Worm (Caenorhabditis elegans) whole organism, young adult: ENCODE results near the gene ubc-6.

Experiments
- B0336.3 ChIP-seq: fragments of 200-800 bp; sonication (Bioruptor generic); IDR thresholded peaks from 2 replicates; pipeline ENCODE4 v1.3.6; 2022; ENCODE audit warnings: missing genetic modification characterization, missing compliant biosample characterization
- C17E4.6 ChIP-seq: fragments of 200-800 bp; sonication (Bioruptor generic); IDR thresholded peaks from 2 replicates; pipeline ENCODE4 v1.3.6; 2022; ENCODE audit warnings: missing genetic modification reagents, missing genetic modification characterization, missing compliant biosample characterization
- F10E7.11 ChIP-seq: sonication (generic microtip); optimal IDR thresholded peaks from 2 replicates; lab custom pipeline; 2017; ENCODE audit warnings: mild to moderate bottlenecking, missing genetic modification characterization, moderate library complexity, missing compliant biosample characterization
- F22D6.2 ChIP-seq: sonication (generic microtip); optimal IDR thresholded peaks from 2 replicates; lab custom pipeline; 2016; ENCODE audit warnings: mild to moderate bottlenecking, missing genetic modification characterization, missing compliant biosample characterization
- F23B12.7 ChIP-seq: sonication (generic microtip); optimal IDR thresholded peaks from 2 replicates; lab custom pipeline; 2017; ENCODE audit warnings: missing genetic modification characterization, mild to moderate bottlenecking, missing compliant biosample characterization, antibody characterized with exemption, moderate library complexity; ENCODE audit not compliant: insufficient read depth
- K11D2.4 ChIP-seq: fragments of 200-800 bp; sonication (Bioruptor generic); IDR thresholded peaks from 2 replicates; pipeline ENCODE4 v1.3.6; 2022; ENCODE audit warnings: missing genetic modification reagents, missing genetic modification characterization, missing compliant biosample characterization
- T07F8.4 ChIP-seq: sonication (generic microtip); optimal IDR thresholded peaks from 2 replicates; lab custom pipeline; 2016; ENCODE audit warnings: mild to moderate bottlenecking, missing genetic modification characterization, moderate library complexity, missing compliant biosample characterization
- T26A5.8 ChIP-seq: sonication (generic microtip); optimal IDR thresholded peaks from 2 replicates; lab custom pipeline; 2016; ENCODE audit warnings: missing genetic modification characterization, missing compliant biosample characterization
- Y53F4B.3 ChIP-seq: fragments of 200-800 bp; sonication (Bioruptor generic); IDR thresholded peaks from 2 replicates; pipeline ENCODE4 v1.3.6; 2022; ENCODE audit warnings: missing genetic modification reagents, missing genetic modification characterization, missing compliant biosample characterization
- Y53G8AR.9 ChIP-seq: fragments of 200-800 bp; sonication (Bioruptor generic); conservative IDR thresholded peaks from 2 replicates; pipeline ENCODE4 v1.3.6; 2022; ENCODE audit warnings: missing genetic modification reagents, missing genetic modification characterization, missing compliant biosample characterization
- Y79H2A.3 ChIP-seq: fragments of 200-800 bp; sonication (Bioruptor generic); conservative IDR thresholded peaks from 2 replicates; pipeline ENCODE4 v1.3.6; 2022; ENCODE audit warnings: missing genetic modification reagents, missing genetic modification characterization, missing compliant biosample characterization
- aptf-2 ChIP-seq: fragments of 200-800 bp; sonication (Bioruptor generic); conservative IDR thresholded peaks from 2 replicates; pipeline ENCODE4 v1.3.6; 2022; ENCODE audit warnings: missing genetic modification reagents, missing genetic modification characterization, missing compliant biosample characterization
- attf-3 ChIP-seq: fragments of 200-800 bp; sonication (Bioruptor generic); conservative IDR thresholded peaks from 2 replicates; pipeline ENCODE4 v1.3.6; 2022; ENCODE audit warnings: missing genetic modification reagents, missing genetic modification characterization, missing compliant biosample characterization
- bed-1 ChIP-seq: fragments of 200-800 bp; sonication (Bioruptor generic); IDR thresholded peaks from 2 replicates; pipeline ENCODE4 v1.3.6; 2022; ENCODE audit warnings: missing genetic modification reagents, missing genetic modification characterization, missing compliant biosample characterization
- ceh-100 ChIP-seq: fragments of 200-800 bp; sonication (Bioruptor generic); IDR thresholded peaks from 2 replicates; pipeline ENCODE4 v1.3.6; 2022; ENCODE audit warnings: missing genetic modification reagents, missing genetic modification characterization, missing compliant biosample characterization
- ceh-58 ChIP-seq: fragments of 200-800 bp; sonication (Bioruptor generic); IDR thresholded peaks from 2 replicates; pipeline ENCODE4 v1.3.6; 2022; ENCODE audit warnings: missing genetic modification characterization, missing compliant biosample characterization
- dox-1 ChIP-seq: fragments of 200-800 bp; sonication (Bioruptor generic); IDR thresholded peaks from 2 replicates; pipeline ENCODE4 v1.3.6; 2022; ENCODE audit warnings: missing genetic modification reagents, missing genetic modification characterization, missing compliant biosample characterization
- dpff-1 ChIP-seq: sonication (generic microtip); optimal IDR thresholded peaks from 2 replicates; lab custom pipeline; 2017; ENCODE audit warnings: mild to moderate bottlenecking, missing genetic modification characterization, missing compliant biosample characterization
- dpl-1 ChIP-seq: fragments of 150-350 bp; optimal IDR thresholded peaks from 2 replicates; lab custom pipeline; 2014; ENCODE audit warnings: missing biosample characterization, missing genetic modification reagents, missing genetic modification characterization
- efl-1 ChIP-seq: fragments of 150-350 bp; optimal IDR thresholded peaks from 2 replicates; lab custom pipeline; 2014; ENCODE audit warnings: missing biosample characterization, missing genetic modification reagents, missing genetic modification characterization
- him-1 ChIP-seq: sonication (generic microtip); optimal IDR thresholded peaks from 2 replicates; lab custom pipeline; 2016; ENCODE audit warnings: missing genotype, missing genetic modification reagents, missing genetic modification characterization, missing compliant biosample characterization
- lag-1 ChIP-seq: fragments of 200-800 bp; sonication (Bioruptor generic); IDR thresholded peaks from 2 replicates; pipeline ENCODE4 v1.3.6; 2022; ENCODE audit warnings: missing genetic modification reagents, missing genetic modification characterization, missing compliant biosample characterization
- let-607 ChIP-seq, 2 experiments: fragments of 200-800 bp in 1 of 2; sonication (Bioruptor generic) in 1 of 2; sonication (generic microtip) in 1 of 2; optimal IDR thresholded peaks; 2 replicates each; lab custom pipeline; 2016 to 2018; ENCODE audit warnings: mild to moderate bottlenecking in 2 of 2, missing compliant biosample characterization in 2 of 2, missing genetic modification characterization in 2 of 2, moderate library complexity in 2 of 2, missing genotype in 1 of 2
- lin-26 ChIP-seq: fragments of 200-800 bp; sonication (Bioruptor generic); IDR thresholded peaks from 2 replicates; pipeline ENCODE4 v1.3.6; 2022; ENCODE audit warnings: missing genetic modification reagents, missing genetic modification characterization, missing compliant biosample characterization
- lin-35 ChIP-seq, 3 experiments: fragments of 150-350 bp in 2 of 3; sonication (generic microtip) in 1 of 3; optimal IDR thresholded peaks; 2 replicates each; lab custom pipeline; 2014 to 2018; ENCODE audit warnings: missing biosample characterization in 3 of 3, missing genetic modification characterization in 3 of 3, missing genetic modification reagents in 3 of 3
- lin-40 ChIP-seq: sonication (generic microtip); optimal IDR thresholded peaks from 2 replicates; lab custom pipeline; 2016; ENCODE audit warnings: missing genetic modification characterization, mild to moderate bottlenecking, missing compliant biosample characterization, missing genotype, missing genetic modification reagents
- lir-1 ChIP-seq: fragments of 200-800 bp; sonication (Bioruptor generic); conservative IDR thresholded peaks from 2 replicates; pipeline ENCODE4 v1.3.6; 2022; ENCODE audit warnings: missing genetic modification reagents, missing genetic modification characterization, missing compliant biosample characterization
- madf-10 ChIP-seq: sonication (generic microtip); optimal IDR thresholded peaks from 2 replicates; lab custom pipeline; 2016; ENCODE audit warnings: mild to moderate bottlenecking, missing genetic modification characterization, missing compliant biosample characterization
- mcd-1 ChIP-seq: fragments of 200-800 bp; sonication (Bioruptor generic); IDR thresholded peaks from 2 replicates; pipeline ENCODE4 v1.3.6; 2022; ENCODE audit warnings: missing genetic modification reagents, missing genetic modification characterization, missing compliant biosample characterization
- mes-4 ChIP-seq: sonication (generic microtip); optimal IDR thresholded peaks from 2 replicates; lab custom pipeline; 2016; ENCODE audit warnings: missing genotype, missing genetic modification characterization, missing compliant biosample characterization
- mxl-1 ChIP-seq: sonication (generic microtip); optimal IDR thresholded peaks from 2 replicates; lab custom pipeline; 2016; ENCODE audit warnings: missing genetic modification characterization, missing compliant biosample characterization
- nfya-1 ChIP-seq: sonication (generic microtip); optimal IDR thresholded peaks from 2 replicates; lab custom pipeline; 2017; ENCODE audit warnings: antibody characterized with exemption, missing compliant biosample characterization, missing genetic modification characterization, borderline replicate concordance; ENCODE audit not compliant: insufficient read depth
- nfya-2 ChIP-seq: fragments of 200-800 bp; sonication (Bioruptor generic); IDR thresholded peaks from 2 replicates; pipeline ENCODE4 v1.3.6; 2022; ENCODE audit warnings: missing genetic modification reagents, missing genetic modification characterization, missing compliant biosample characterization
- nfyb-1 ChIP-seq: fragments of 200-800 bp; sonication (Bioruptor generic); IDR thresholded peaks from 2 replicates; pipeline ENCODE4 v1.3.6; 2022; ENCODE audit warnings: missing genetic modification reagents, missing genetic modification characterization, missing compliant biosample characterization
- pha-4 ChIP-seq: fragments of 150-350 bp; sonication (generic microtip); optimal IDR thresholded peaks from 2 replicates; lab custom pipeline; 2014; ENCODE audit warnings: missing biosample characterization, missing genetic modification reagents, missing genetic modification characterization
- rcor-1 ChIP-seq: fragments of 200-800 bp; sonication (Bioruptor generic); IDR thresholded peaks from 2 replicates; pipeline ENCODE4 v1.3.6; 2022; ENCODE audit warnings: missing genetic modification reagents, missing genetic modification characterization, missing compliant biosample characterization
- rec-8 ChIP-seq, 2 experiments: sonication (generic microtip); optimal IDR thresholded peaks; 2 replicates each; lab custom pipeline; 2016; ENCODE audit warnings: mild to moderate bottlenecking in 2 of 2, missing genetic modification characterization in 2 of 2, missing genetic modification reagents in 2 of 2, missing genotype in 2 of 2, missing biosample characterization in 1 of 2, missing compliant biosample characterization in 1 of 2, moderate library complexity in 1 of 2
- repo-1 ChIP-seq: sonication (generic microtip); optimal IDR thresholded peaks from 2 replicates; lab custom pipeline; 2017; ENCODE audit warnings: mild to moderate bottlenecking, missing genetic modification characterization, missing compliant biosample characterization
- rpc-1 ChIP-seq, 2 experiments: fragments of 150-350 bp in 1 of 2; sonication (generic microtip) in 1 of 2; optimal IDR thresholded peaks; 2 replicates each; lab custom pipeline; 2014 to 2018; ENCODE audit warnings: missing biosample characterization in 1 of 2, missing genetic modification characterization in 1 of 2, missing genetic modification reagents in 1 of 2, missing genotype in 1 of 2
- snpc-1.3 ChIP-seq: sonication (generic microtip); optimal IDR thresholded peaks from 2 replicates; lab custom pipeline; 2017; ENCODE audit warnings: missing genetic modification characterization, mild to moderate bottlenecking, missing compliant biosample characterization, antibody characterized with exemption, moderate library complexity, missing genotype, missing genetic modification reagents; ENCODE audit not compliant: insufficient read depth
- snpc-4 ChIP-seq, 5 experiments: fragments of 150-350 bp in 1 of 5; sonication (generic microtip) in 4 of 5; optimal IDR thresholded peaks; 2 replicates each; lab custom pipeline; 2014 to 2018; ENCODE audit warnings: missing genetic modification characterization in 5 of 5, missing biosample characterization in 3 of 5, antibody characterized with exemption in 2 of 5, mild to moderate bottlenecking in 2 of 5, missing compliant biosample characterization in 2 of 5, missing genotype in 2 of 5, moderate library complexity in 2 of 5, missing genetic modification reagents in 1 of 5
- somi-1 ChIP-seq: fragments of 200-800 bp; sonication (Bioruptor generic); optimal IDR thresholded peaks from 2 replicates; lab custom pipeline; 2018; ENCODE audit warnings: mild to moderate bottlenecking, missing genetic modification characterization, missing compliant biosample characterization
- sptf-2 ChIP-seq: fragments of 200-800 bp; sonication (Bioruptor generic); optimal IDR thresholded peaks from 2 replicates; lab custom pipeline; 2018; ENCODE audit warnings: mild to moderate bottlenecking, missing genetic modification characterization, missing compliant biosample characterization
- tbp1 ChIP-seq: fragments of 200-800 bp; sonication (Bioruptor generic); optimal IDR thresholded peaks from 2 replicates; lab custom pipeline; 2018; ENCODE audit warnings: mild to moderate bottlenecking, missing genetic modification characterization, missing compliant biosample characterization
- tbx-9 ChIP-seq: sonication (generic microtip); optimal IDR thresholded peaks from 2 replicates; lab custom pipeline; 2016; ENCODE audit warnings: borderline replicate concordance, missing genetic modification characterization, inconsistent platforms, missing compliant biosample characterization
- tlf-1 ChIP-seq: fragments of 200-800 bp; sonication (Bioruptor generic); optimal IDR thresholded peaks from 2 replicates; lab custom pipeline; 2018; ENCODE audit warnings: mild to moderate bottlenecking, missing genetic modification characterization, missing compliant biosample characterization
- unc-130 ChIP-seq: sonication (generic microtip); optimal IDR thresholded peaks from 2 replicates; lab custom pipeline; 2016; ENCODE audit warnings: missing genetic modification reagents, missing genetic modification characterization, missing compliant biosample characterization
- zim-3 ChIP-seq: sonication (generic microtip); optimal IDR thresholded peaks from 2 replicates; lab custom pipeline; 2017; ENCODE audit warnings: mild to moderate bottlenecking, missing genetic modification characterization, moderate library complexity, missing compliant biosample characterization

The ubc-6 gene

DNA sequence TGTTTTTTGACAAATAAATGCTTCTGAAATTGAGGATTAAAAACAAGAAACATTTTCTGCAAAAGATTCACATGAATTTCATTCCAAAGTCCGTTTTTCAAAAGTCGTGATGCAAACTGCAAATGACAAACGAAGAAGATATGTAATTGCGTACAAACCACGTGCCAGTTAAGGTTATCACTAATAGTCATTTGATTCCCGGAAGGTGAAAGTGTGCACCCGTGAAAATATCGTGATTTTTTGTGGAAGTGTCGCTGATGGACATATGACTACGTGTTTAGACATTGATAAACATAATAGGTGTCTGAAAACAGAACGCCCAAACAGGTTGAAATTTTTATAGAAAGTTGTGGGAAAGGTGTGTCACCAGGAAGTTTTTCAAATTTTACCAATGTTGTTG lies 49.2 kb downstream of the ubc-6 start:
- no peak for TF ChIP-seq tbx-9 (tag; lab: Kevin White, UChicago)
- no peak for TF ChIP-seq him-1 (tag; lab: Kevin White, UChicago)
- no peak for TF ChIP-seq mes-4 (tag; lab: Kevin White, UChicago)
- TF ChIP-seq F22D6.2 (tag; lab: Kevin White, UChicago), result peak; percentile 3
- TF ChIP-seq bed-1 (GFP tag; lab: Robert Waterston, UW), result no peak
- TF ChIP-seq T26A5.8, result no peak
- no peak for TF ChIP-seq nfya-1 (tag; lab: Kevin White, UChicago)
- no peak for TF ChIP-seq madf-10
- TF ChIP-seq mxl-1 (tag; lab: Kevin White, UChicago), result no peak
- TF ChIP-seq snpc-1.3 (tag; lab: Kevin White, UChicago), result no peak
- TF ChIP-seq Y79H2A.3 (GFP tag; lab: Robert Waterston, UW), result no peak
- TF ChIP-seq pha-4, result no peak
- TF ChIP-seq lin-35 (GFP tag; optimal IDR thresholded peaks at IDR 0.05; lab: Kevin White, UChicago), result no peak
- 0 out of 2 replicates have a peak, but pooled peaks have one; percentile 37 for TF ChIP-seq nfyb-1 (GFP tag; lab: Robert Waterston, UW)
- no peak for TF ChIP-seq lir-1 (GFP tag; lab: Robert Waterston, UW)
- no peak for TF ChIP-seq lin-40 (tag; lab: Kevin White, UChicago)
- no peak for TF ChIP-seq T07F8.4
- no peak for TF ChIP-seq F23B12.7 (tag; lab: Kevin White, UChicago)
- no peak for TF ChIP-seq Y53F4B.3 (GFP tag; lab: Robert Waterston, UW)
- no peak for TF ChIP-seq dpl-1
- no peak for TF ChIP-seq repo-1 (tag; lab: Kevin White, UChicago)
- no peak for TF ChIP-seq attf-3 (GFP tag; lab: Robert Waterston, UW)
- no peak for TF ChIP-seq sptf-2 (GFP tag; lab: Kevin White, UChicago)
- TF ChIP-seq C17E4.6 (GFP tag; lab: Robert Waterston, UW), result no peak
- no peak for TF ChIP-seq rec-8 (tag; optimal IDR thresholded peaks at IDR 0.05; lab: Kevin White, UChicago)
- no peak for TF ChIP-seq lag-1 (GFP tag; lab: Robert Waterston, UW)
- no peak for TF ChIP-seq ceh-100 (GFP tag; lab: Robert Waterston, UW)
- no peak for TF ChIP-seq mcd-1 (GFP tag; lab: Robert Waterston, UW)
- no peak for TF ChIP-seq B0336.3 (GFP tag; lab: Robert Waterston, UW)
- no peak for TF ChIP-seq lin-26 (GFP tag; lab: Robert Waterston, UW)
- no peak for TF ChIP-seq snpc-4 (GFP tag; optimal IDR thresholded peaks at IDR 0.05; lab: Kevin White, UChicago)
- no peak for TF ChIP-seq snpc-4 (tag; optimal IDR thresholded peaks at IDR 0.05; lab: Kevin White, UChicago)
- no peak for TF ChIP-seq ceh-58 (GFP tag; lab: Robert Waterston, UW)
- peak; percentile 61 for TF ChIP-seq tlf-1 (GFP tag; lab: Kevin White, UChicago)
- no peak for TF ChIP-seq F10E7.11 (tag; lab: Kevin White, UChicago)
- no peak for TF ChIP-seq rpc-1 (optimal IDR thresholded peaks at IDR 0.05; lab: Kevin White, UChicago)
- TF ChIP-seq rpc-1 (tag; optimal IDR thresholded peaks at IDR 0.05; lab: Kevin White, UChicago), result no peak
- no peak for TF ChIP-seq unc-130 (GFP tag; lab: Kevin White, UChicago)
- TF ChIP-seq rcor-1 (GFP tag; lab: Robert Waterston, UW), result no peak
- peak in 1 of 2 experiments; percentile 62 for TF ChIP-seq let-607 (tag; optimal IDR thresholded peaks at IDR 0.05; lab: Kevin White, UChicago)
- no peak for TF ChIP-seq zim-3 (tag; lab: Kevin White, UChicago)
- no peak for TF ChIP-seq K11D2.4
- 0 out of 2 replicates have a peak, but pooled peaks have one; percentile 30 for TF ChIP-seq Y53G8AR.9 (GFP tag; lab: Robert Waterston, UW)
- no peak for TF ChIP-seq dox-1 (GFP tag; lab: Robert Waterston, UW)
- no peak for TF ChIP-seq aptf-2 (GFP tag; lab: Robert Waterston, UW)
- TF ChIP-seq dpff-1 (tag; lab: Kevin White, UChicago), result no peak
- TF ChIP-seq efl-1 (GFP tag; lab: Kevin White, UChicago), result no peak
- peak; percentile 20 for TF ChIP-seq somi-1 (GFP tag; lab: Kevin White, UChicago)
- no peak for TF ChIP-seq nfya-2 (GFP tag; lab: Robert Waterston, UW)
- no peak for TF ChIP-seq tbp1 (GFP tag; lab: Kevin White, UChicago)
